Worm (Caenorhabditis elegans) whole organism, L2 larva: ENCODE results near the gene str-78.

Experiments used
- ama-1 ChIP-seq: fragments of 150-350 bp; optimal IDR thresholded peaks from 2 replicates; lab custom pipeline; 2018; ENCODE audit warnings: inconsistent platforms
- crh-2 ChIP-seq: sonication (generic microtip); optimal IDR thresholded peaks from 2 replicates; lab custom pipeline; 2017; ENCODE audit warnings: missing biosample characterization, missing genetic modification characterization
- nhr-12 ChIP-seq: fragments of 150-350 bp; optimal IDR thresholded peaks from 2 replicates; lab custom pipeline; 2014; ENCODE audit warnings: missing biosample characterization, missing genetic modification characterization
- skn-1 ChIP-seq: sonication (generic microtip); optimal IDR thresholded peaks from 2 replicates; lab custom pipeline; 2017; ENCODE audit warnings: missing biosample characterization, missing genetic modification characterization
- sma-9 ChIP-seq, 2 experiments: fragments of 150-350 bp in 1 of 2; sonication (generic microtip) in 1 of 2; optimal IDR thresholded peaks; 2 replicates each; lab custom pipeline; 2014 to 2016; ENCODE audit warnings: missing genetic modification characterization in 2 of 2, mild to moderate bottlenecking in 1 of 2, missing biosample characterization in 1 of 2, missing compliant biosample characterization in 1 of 2, missing genetic modification reagents in 1 of 2, moderate library complexity in 1 of 2
- snpc-4 ChIP-seq: fragments of 150-350 bp; optimal IDR thresholded peaks from 2 replicates; lab custom pipeline; 2014; ENCODE audit warnings: missing biosample characterization, missing genetic modification characterization
- unc-39 ChIP-seq: fragments of 150-350 bp; optimal IDR thresholded peaks from 2 replicates; lab custom pipeline; 2014; ENCODE audit warnings: missing biosample characterization, missing genetic modification characterization
- ztf-1 ChIP-seq: fragments of 200-800 bp; sonication (Bioruptor generic); conservative IDR thresholded peaks from 2 replicates; pipeline ENCODE4 v1.3.6; 2022; ENCODE audit warnings: missing genetic modification characterization, missing compliant biosample characterization

DNA sequence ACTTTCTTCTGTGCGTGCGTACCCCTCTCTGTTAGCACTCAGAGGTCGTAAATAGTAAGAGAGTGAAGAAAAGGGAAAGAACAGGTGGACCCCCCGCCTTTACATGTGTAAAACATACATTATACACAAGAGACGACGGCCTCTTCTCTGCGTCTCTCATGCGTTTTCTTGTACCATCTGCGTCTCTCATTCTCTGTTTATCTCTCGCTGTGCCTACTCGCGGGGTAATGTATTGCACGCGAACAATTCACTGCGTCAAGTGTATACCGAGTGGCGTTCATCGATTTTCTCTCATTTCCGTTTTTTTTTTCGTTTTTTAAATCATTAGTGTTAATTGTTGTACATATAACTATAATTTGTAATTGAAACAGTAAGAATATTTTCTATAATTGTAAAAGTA, 39.8 kb downstream of the str-78 start:
- TF ChIP-seq nhr-12 (tag; lab: Kevin White, UChicago): no peak
- no peak for TF ChIP-seq snpc-4 (tag; lab: Kevin White, UChicago)
- TF ChIP-seq ztf-1 (GFP tag; lab: Robert Waterston, UW): no peak
- TF ChIP-seq unc-39 (tag; lab: Kevin White, UChicago): no peak
- no peak for TF ChIP-seq skn-1 (tag; lab: Kevin White, UChicago)
- TF ChIP-seq ama-1 (lab: Kevin White, UChicago): no peak
- no peak for TF ChIP-seq crh-2 (tag; lab: Kevin White, UChicago)
- TF ChIP-seq sma-9 (GFP tag; optimal IDR thresholded peaks at IDR 0.05; lab: Kevin White, UChicago): no peak
- TF ChIP-seq sma-9 (tag; optimal IDR thresholded peaks at IDR 0.05; lab: Kevin White, UChicago): no peak
